Fruit fly (Drosophila melanogaster) whole organism, embryonic: ENCODE measurements around the gene ATPsynG.

Experiments used
- CG11504 ChIP-seq: fragments of 200-800 bp; sonication (Bioruptor generic); optimal IDR thresholded peaks from 3 replicates; lab custom pipeline; 2019; ENCODE audit warnings: missing biosample characterization, mild to moderate bottlenecking, missing genetic modification characterization, moderate library complexity
- CG13775 ChIP-seq: fragments of 200-800 bp; sonication (Bioruptor generic); optimal IDR thresholded peaks from 3 replicates; lab custom pipeline; 2017; ENCODE audit warnings: missing biosample characterization, mild to moderate bottlenecking, missing genetic modification characterization
- CG14441 ChIP-seq: fragments of 200-800 bp; sonication (Bioruptor generic); IDR thresholded peaks from 2 replicates; pipeline ENCODE4 v1.3.6; 2022; ENCODE audit warnings: missing biosample characterization, missing genetic modification characterization
- CG17186 ChIP-seq: fragments of 200-800 bp; sonication (Bioruptor generic); optimal IDR thresholded peaks from 3 replicates; lab custom pipeline; 2017; ENCODE audit warnings: missing biosample characterization, missing genetic modification reagents, missing genetic modification characterization
- CG17359 ChIP-seq: fragments of 200-800 bp; sonication (Bioruptor generic); optimal IDR thresholded peaks from 3 replicates; lab custom pipeline; 2018; ENCODE audit warnings: missing biosample characterization, mild to moderate bottlenecking, missing genetic modification characterization, moderate library complexity
- CG17568 ChIP-seq: fragments of 200-800 bp; sonication (Bioruptor generic); optimal IDR thresholded peaks from 2 replicates; lab custom pipeline; 2018; ENCODE audit warnings: missing biosample characterization, mild to moderate bottlenecking, missing genetic modification characterization, moderate library complexity
- CG2199 ChIP-seq: fragments of 200-800 bp; sonication (Bioruptor generic); IDR thresholded peaks from 3 replicates; pipeline ENCODE4 v1.3.6; 2022; ENCODE audit warnings: missing biosample characterization, missing genetic modification characterization
- CG31365 ChIP-seq: fragments of 200-800 bp; sonication (Bioruptor generic); optimal IDR thresholded peaks from 2 replicates; lab custom pipeline; 2018; ENCODE audit warnings: missing biosample characterization, mild to moderate bottlenecking, missing genetic modification characterization
- CG34422 ChIP-seq: fragments of 200-800 bp; sonication (Bioruptor generic); IDR thresholded peaks from 3 replicates; pipeline ENCODE4 v1.3.6; 2022; ENCODE audit warnings: missing biosample characterization, missing genetic modification characterization
- CG4424 ChIP-seq: fragments of 200-800 bp; sonication (Bioruptor generic); optimal IDR thresholded peaks from 3 replicates; lab custom pipeline; 2016; ENCODE audit warnings: missing biosample characterization, missing genetic modification characterization
- CG4730 ChIP-seq: fragments of 200-800 bp; sonication (Bioruptor generic); IDR thresholded peaks from 2 replicates; pipeline ENCODE4 v1.3.6; 2022; ENCODE audit warnings: missing biosample characterization, missing genetic modification characterization
- CG6175 ChIP-seq: fragments of 200-800 bp; sonication (Bioruptor generic); IDR thresholded peaks from 3 replicates; pipeline ENCODE4 v1.3.6; 2022; ENCODE audit warnings: missing biosample characterization, missing genetic modification characterization
- CG8089 ChIP-seq: fragments of 200-800 bp; sonication (Bioruptor generic); optimal IDR thresholded peaks from 3 replicates; lab custom pipeline; 2016; ENCODE audit warnings: missing biosample characterization, missing genetic modification characterization
- CG9797 ChIP-seq: fragments of 200-800 bp; sonication (Bioruptor generic); optimal IDR thresholded peaks from 3 replicates; lab custom pipeline; 2018; ENCODE audit warnings: missing biosample characterization, mild to moderate bottlenecking, missing genetic modification characterization
- D19B ChIP-seq: fragments of 200-800 bp; sonication (Bioruptor generic); optimal IDR thresholded peaks from 2 replicates; lab custom pipeline; 2017; ENCODE audit warnings: missing biosample characterization, mild to moderate bottlenecking, missing genetic modification characterization
- Deaf1 ChIP-seq: fragments of 200-800 bp; optimal IDR thresholded peaks from 3 replicates; lab custom pipeline; 2019; ENCODE audit warnings: missing biosample characterization, mild to moderate bottlenecking, missing genetic modification characterization, moderate library complexity
- Eip74EF ChIP-seq, 2 experiments: fragments of 200-800 bp in 1 of 2; fragments of >200 bp in 1 of 2; sonication (Bioruptor generic) in 1 of 2; optimal IDR thresholded peaks; 2 replicates each; lab custom pipeline; 2017 to 2019; ENCODE audit warnings: missing biosample characterization in 2 of 2, missing genetic modification characterization in 2 of 2, mild to moderate bottlenecking in 1 of 2, moderate library complexity in 1 of 2
- GATAe ChIP-seq: fragments of 200-800 bp; sonication (Bioruptor generic); conservative IDR thresholded peaks from 2 replicates; pipeline ENCODE4 v1.3.6; 2022; ENCODE audit warnings: missing biosample characterization, missing genetic modification characterization
- H2.0 ChIP-seq: fragments of 200-800 bp; sonication (Bioruptor generic); IDR thresholded peaks from 2 replicates; pipeline ENCODE4 v1.3.6; 2022; ENCODE audit warnings: missing biosample characterization, missing genetic modification characterization
- HmgD ChIP-seq: fragments of 200-800 bp; sonication (Bioruptor generic); optimal IDR thresholded peaks from 3 replicates; lab custom pipeline; 2016; ENCODE audit warnings: missing biosample characterization, missing genetic modification characterization
- Lim3 ChIP-seq: fragments of 200-800 bp; sonication (Bioruptor generic); IDR thresholded peaks from 2 replicates; pipeline ENCODE4 v1.3.6; 2022; ENCODE audit warnings: missing biosample characterization, missing genetic modification characterization
- Meics ChIP-seq: fragments of 200-800 bp; sonication (Bioruptor generic); optimal IDR thresholded peaks from 2 replicates; lab custom pipeline; 2017; ENCODE audit warnings: missing biosample characterization, mild to moderate bottlenecking, missing genetic modification characterization
- Optix ChIP-seq: fragments of 200-800 bp; sonication (Bioruptor generic); IDR thresholded peaks from 3 replicates; pipeline ENCODE4 v1.3.6; 2022; ENCODE audit warnings: missing biosample characterization, missing genetic modification characterization
- Ptx1 ChIP-seq: fragments of 200-800 bp; sonication (Bioruptor generic); IDR thresholded peaks from 2 replicates; pipeline ENCODE4 v1.3.6; 2022; ENCODE audit warnings: missing biosample characterization, missing genetic modification characterization
- Scr ChIP-seq: fragments of 200-800 bp; sonication (Bioruptor generic); IDR thresholded peaks from 2 replicates; pipeline ENCODE4 v1.3.6; 2022; ENCODE audit warnings: missing biosample characterization, missing genetic modification characterization; ENCODE audit not compliant: partially characterized antibody
- TFAM ChIP-seq: fragments of 200-800 bp; sonication (Bioruptor generic); optimal IDR thresholded peaks from 2 replicates; lab custom pipeline; 2017; ENCODE audit warnings: missing biosample characterization, missing genetic modification characterization, inconsistent platforms
- Xbp1 ChIP-seq: fragments of 200-800 bp; sonication (Bioruptor generic); optimal IDR thresholded peaks from 3 replicates; lab custom pipeline; 2016; ENCODE audit warnings: missing biosample characterization, mild to moderate bottlenecking, missing genetic modification characterization
- ab ChIP-seq: fragments of 200-800 bp; sonication (Bioruptor generic); optimal IDR thresholded peaks from 2 replicates; lab custom pipeline; 2016; ENCODE audit warnings: missing biosample characterization, missing genetic modification characterization
- bbx ChIP-seq: fragments of 200-800 bp; sonication (Bioruptor generic); IDR thresholded peaks from 2 replicates; pipeline ENCODE4 v1.3.6; 2022; ENCODE audit warnings: missing biosample characterization, missing genetic modification characterization; ENCODE audit not compliant: partially characterized antibody
- crc ChIP-seq: fragments of 200-800 bp; sonication (Bioruptor generic); optimal IDR thresholded peaks from 2 replicates; lab custom pipeline; 2016; ENCODE audit warnings: missing biosample characterization, missing genetic modification characterization
- gce ChIP-seq: fragments of 200-800 bp; sonication (Bioruptor generic); IDR thresholded peaks from 3 replicates; pipeline ENCODE4 v1.3.6; 2022; ENCODE audit warnings: missing biosample characterization, missing genetic modification characterization
- gfzf ChIP-seq: fragments of 200-800 bp; sonication (Bioruptor generic); optimal IDR thresholded peaks from 2 replicates; lab custom pipeline; 2016; ENCODE audit warnings: missing biosample characterization, mild to moderate bottlenecking, missing genetic modification characterization, moderate library complexity
- gsb-n ChIP-seq: fragments of 200-800 bp; sonication (Bioruptor generic); optimal IDR thresholded peaks from 3 replicates; lab custom pipeline; 2018; ENCODE audit warnings: missing biosample characterization, mild to moderate bottlenecking, missing genetic modification characterization
- ham ChIP-seq: fragments of 200-800 bp; sonication (Bioruptor generic); IDR thresholded peaks from 2 replicates; pipeline ENCODE4 v1.3.6; 2022; ENCODE audit warnings: missing biosample characterization, missing genetic modification characterization
- kay ChIP-seq: fragments of 200-800 bp; sonication (Bioruptor generic); optimal IDR thresholded peaks from 2 replicates; lab custom pipeline; 2016; ENCODE audit warnings: missing biosample characterization, missing genetic modification characterization
- lov ChIP-seq, 2 experiments: fragments of 200-800 bp in 1 of 2; fragments of >200 bp in 1 of 2; sonication (Bioruptor generic) in 1 of 2; IDR thresholded peaks in 1 of 2; optimal IDR thresholded peaks in 1 of 2; 2 replicates in 1 of 2; 3 replicates in 1 of 2; pipeline versions ENCODE4 v1.3.6 to Lab custom; 2017 to 2022; ENCODE audit warnings: missing biosample characterization in 1 of 2, missing genetic modification characterization in 1 of 2
- odd ChIP-seq: fragments of 200-800 bp; sonication (Bioruptor generic); optimal IDR thresholded peaks from 2 replicates; lab custom pipeline; 2017; ENCODE audit warnings: missing biosample characterization, mild to moderate bottlenecking, missing genetic modification characterization
- psq ChIP-seq: fragments of 200-800 bp; sonication (Bioruptor generic); optimal IDR thresholded peaks from 2 replicates; lab custom pipeline; 2017; ENCODE audit warnings: missing biosample characterization, missing genetic modification characterization
- pzg ChIP-seq: fragments of 200-800 bp; sonication (Bioruptor generic); optimal IDR thresholded peaks from 3 replicates; lab custom pipeline; 2018; ENCODE audit warnings: missing biosample characterization, mild to moderate bottlenecking, missing genetic modification characterization, moderate library complexity
- rib ChIP-seq: fragments of 200-800 bp; sonication (Bioruptor generic); IDR thresholded peaks from 2 replicates; pipeline ENCODE4 v1.3.6; 2022; ENCODE audit warnings: missing biosample characterization, missing genetic modification characterization
- sd ChIP-seq: fragments of 200-800 bp; sonication (Bioruptor generic); optimal IDR thresholded peaks from 3 replicates; lab custom pipeline; 2018; ENCODE audit warnings: missing biosample characterization, mild to moderate bottlenecking, missing genetic modification characterization, moderate library complexity
- sens ChIP-seq: fragments of 200-800 bp; sonication (Bioruptor generic); peaks from one replicate; lab custom pipeline; 2016; ENCODE audit warnings: missing biosample characterization, missing genetic modification characterization
- seq ChIP-seq: fragments of 200-800 bp; sonication (Bioruptor generic); IDR thresholded peaks from 2 replicates; pipeline ENCODE4 v1.3.6; 2022; ENCODE audit warnings: missing biosample characterization, missing genetic modification characterization
- sima ChIP-seq: fragments of 200-800 bp; sonication (Bioruptor generic); optimal IDR thresholded peaks from 2 replicates; lab custom pipeline; 2016; ENCODE audit warnings: missing biosample characterization, missing genetic modification characterization
- sug ChIP-seq: fragments of 200-800 bp; optimal IDR thresholded peaks from 2 replicates; lab custom pipeline; 2019; ENCODE audit warnings: missing biosample characterization, mild to moderate bottlenecking, missing genetic modification characterization, moderate library complexity
- tio ChIP-seq: fragments of 200-800 bp; sonication (Bioruptor generic); optimal IDR thresholded peaks from 2 replicates; lab custom pipeline; 2017; ENCODE audit warnings: missing biosample characterization, missing genetic modification characterization, inconsistent platforms
- tna ChIP-seq: fragments of 200-800 bp; sonication (Bioruptor generic); IDR thresholded peaks from 2 replicates; pipeline ENCODE4 v1.3.6; 2022; ENCODE audit warnings: missing biosample characterization, missing genetic modification characterization; ENCODE audit not compliant: partially characterized antibody
- tup ChIP-seq: fragments of 200-800 bp; sonication (Bioruptor generic); optimal IDR thresholded peaks from 2 replicates; lab custom pipeline; 2016; ENCODE audit warnings: missing biosample characterization, mild to moderate bottlenecking, missing genetic modification characterization, moderate library complexity
- tx ChIP-seq: fragments of 200-800 bp; sonication (Bioruptor generic); optimal IDR thresholded peaks from 2 replicates; lab custom pipeline; 2016; ENCODE audit warnings: missing biosample characterization, missing genetic modification characterization
- vvl ChIP-seq: fragments of 200-800 bp; sonication (Bioruptor generic); IDR thresholded peaks from 2 replicates; pipeline ENCODE4 v1.3.6; 2022; ENCODE audit warnings: missing biosample characterization, missing genetic modification characterization
- wek ChIP-seq: fragments of 200-800 bp; sonication (Bioruptor generic); optimal IDR thresholded peaks from 3 replicates; lab custom pipeline; 2018; ENCODE audit warnings: missing biosample characterization, mild to moderate bottlenecking, missing genetic modification characterization, moderate library complexity
- wor ChIP-seq: fragments of 200-800 bp; sonication (Bioruptor generic); IDR thresholded peaks from 2 replicates; pipeline ENCODE4 v1.3.6; 2022; ENCODE audit warnings: missing biosample characterization, missing genetic modification characterization

The ATPsynG gene

DNA sequence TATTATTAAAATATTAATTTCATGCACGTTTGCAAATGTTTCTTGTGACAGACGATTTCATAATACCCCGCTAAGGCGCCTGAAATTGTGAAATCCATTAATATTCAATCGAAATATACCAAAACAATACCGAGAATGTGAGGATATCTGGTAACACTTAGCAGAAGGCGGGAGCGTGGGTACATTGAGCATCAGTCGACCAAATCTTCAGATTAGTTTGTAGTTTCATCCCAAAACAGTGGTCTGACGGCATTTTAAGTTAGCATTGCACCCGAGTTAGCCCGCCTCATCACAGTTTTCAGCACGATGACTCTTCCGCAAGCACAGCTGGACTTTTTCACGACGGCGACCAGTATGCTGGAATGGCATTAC lies 28.5 kb upstream of the ATPsynG start, which contains the start of gene Nup154 (continued):
- no peak for TF ChIP-seq tup (GFP tag; lab: Kevin White, UChicago)
- peak; percentile 51 for TF ChIP-seq gfzf (GFP tag; lab: Kevin White, UChicago)
- TF ChIP-seq pzg (GFP tag; lab: Kevin White, UChicago): peak; percentile 29
- TF ChIP-seq CG17186 (GFP tag; lab: Kevin White, UChicago): peak; percentile 72
- no peak for TF ChIP-seq gce (GFP tag; lab: Robert Waterston, UW)
- no peak for TF ChIP-seq sug (tag; lab: Kevin White, UChicago)
- no peak for TF ChIP-seq CG17359 (tag; lab: Kevin White, UChicago)
- peak; percentile 33 for TF ChIP-seq CG9797
- no peak for TF ChIP-seq CG14441 (GFP tag; lab: Robert Waterston, UW)
- TF ChIP-seq Scr (GFP tag; lab: Robert Waterston, UW): 0 out of 2 replicates have a peak, but pooled peaks have one; percentile 13
- TF ChIP-seq D19B (GFP tag; lab: Kevin White, UChicago): no peak
- TF ChIP-seq H2.0 (GFP tag; lab: Robert Waterston, UW): no peak
- TF ChIP-seq sd (tag; lab: Kevin White, UChicago): no peak
- TF ChIP-seq CG31365: no peak
- TF ChIP-seq wek (GFP tag; lab: Kevin White, UChicago): peak; percentile 46
- no peak for TF ChIP-seq tna (GFP tag; lab: Robert Waterston, UW)
- TF ChIP-seq CG13775 (GFP tag; lab: Kevin White, UChicago): no peak
- no peak for TF ChIP-seq Lim3
- TF ChIP-seq ab (GFP tag; lab: Kevin White, UChicago): no peak
- TF ChIP-seq sima (GFP tag; lab: Kevin White, UChicago): no peak
- no peak for TF ChIP-seq tio (GFP tag; lab: Kevin White, UChicago)
- TF ChIP-seq CG6175 (GFP tag; lab: Robert Waterston, UW): no peak
- TF ChIP-seq Deaf1 (tag; lab: Kevin White, UChicago): no peak
- TF ChIP-seq CG11504 (tag; lab: Kevin White, UChicago): no peak
- no peak for TF ChIP-seq rib (GFP tag; lab: Robert Waterston, UW)
- TF ChIP-seq lov (optimal IDR thresholded peaks at IDR 0.05; lab: Kevin White, UChicago): no peak
- TF ChIP-seq lov (GFP tag; IDR thresholded peaks at IDR 0.05; lab: Robert Waterston, UW): no peak
- TF ChIP-seq GATAe: no peak
- no peak for TF ChIP-seq seq
- TF ChIP-seq Meics (GFP tag; lab: Kevin White, UChicago): no peak
- no peak for TF ChIP-seq psq (GFP tag; lab: Kevin White, UChicago)
- TF ChIP-seq wor (GFP tag; lab: Robert Waterston, UW): no peak
- TF ChIP-seq crc (GFP tag; lab: Kevin White, UChicago): no peak
- no peak for TF ChIP-seq Optix (GFP tag; lab: Robert Waterston, UW)
- 0 out of 2 replicates have a peak, but pooled peaks have one; percentile 14 for TF ChIP-seq vvl (GFP tag; lab: Robert Waterston, UW)
- no peak for TF ChIP-seq gsb-n (tag; lab: Kevin White, UChicago)
- no peak for TF ChIP-seq Xbp1 (GFP tag; lab: Kevin White, UChicago)
- TF ChIP-seq CG8089 (GFP tag; lab: Kevin White, UChicago): no peak
- no peak for TF ChIP-seq ham (GFP tag; lab: Robert Waterston, UW)
- no peak for TF ChIP-seq Ptx1 (GFP tag; lab: Robert Waterston, UW)
- TF ChIP-seq kay: no peak
- no peak for TF ChIP-seq CG2199 (GFP tag; lab: Robert Waterston, UW)
- TF ChIP-seq odd (GFP tag; lab: Kevin White, UChicago): no peak
- TF ChIP-seq CG4424 (GFP tag; lab: Kevin White, UChicago): no peak
- no peak for TF ChIP-seq CG4730 (GFP tag; lab: Robert Waterston, UW)
- TF ChIP-seq bbx (GFP tag; lab: Robert Waterston, UW): no peak
- TF ChIP-seq Eip74EF (GFP tag; optimal IDR thresholded peaks at IDR 0.05; lab: Kevin White, UChicago): no peak
- TF ChIP-seq CG34422: peak; percentile 13; the same call in 1 of the 3 replicates
- peak; percentile 31 for TF ChIP-seq sens (GFP tag; lab: Kevin White, UChicago)
- no peak for TF ChIP-seq tx (GFP tag; lab: Kevin White, UChicago)
- no peak for TF ChIP-seq TFAM (GFP tag; lab: Kevin White, UChicago)
- TF ChIP-seq CG17568 (GFP tag; lab: Kevin White, UChicago): no peak
- TF ChIP-seq HmgD (GFP tag; lab: Kevin White, UChicago): no peak
